Fruit fly (Drosophila melanogaster) whole organism, pupa: ENCODE data around the gene caup.

Source experiments
- CG14655 ChIP-seq: fragments of 200-800 bp; sonication (Bioruptor generic); optimal IDR thresholded peaks from 3 replicates; lab custom pipeline; 2017; ENCODE audit warnings: mild to moderate bottlenecking, missing biosample characterization, missing genetic modification reagents, missing genetic modification characterization
- CG17806 ChIP-seq: fragments of 200-800 bp; sonication (Bioruptor generic); optimal IDR thresholded peaks from 2 replicates; lab custom pipeline; 2018; ENCODE audit warnings: missing biosample characterization, mild to moderate bottlenecking, missing genetic modification characterization, moderate library complexity
- CG32121 ChIP-seq: fragments of 200-800 bp; sonication (Bioruptor generic); IDR thresholded peaks from 2 replicates; pipeline ENCODE4 v1.3.6; 2022; ENCODE audit warnings: missing biosample characterization, missing genetic modification characterization
- CG4496 ChIP-seq: fragments of 200-800 bp; sonication (Bioruptor generic); IDR thresholded peaks from 3 replicates; pipeline ENCODE4 v1.3.6; 2022; ENCODE audit warnings: missing biosample characterization, missing genetic modification characterization
- CG8301 ChIP-seq: fragments of 200-800 bp; sonication (Bioruptor generic); optimal IDR thresholded peaks from 2 replicates; lab custom pipeline; 2018; ENCODE audit warnings: missing biosample characterization, mild to moderate bottlenecking, missing genetic modification characterization
- D1 ChIP-seq: fragments of 200-800 bp; sonication (Bioruptor generic); optimal IDR thresholded peaks from 2 replicates; lab custom pipeline; 2018; ENCODE audit warnings: missing biosample characterization, mild to moderate bottlenecking, missing genetic modification characterization, moderate library complexity
- gl ChIP-seq: fragments of 200-800 bp; sonication (Bioruptor generic); optimal IDR thresholded peaks from 2 replicates; lab custom pipeline; 2018; ENCODE audit warnings: missing biosample characterization, mild to moderate bottlenecking, missing genetic modification characterization

DNA sequence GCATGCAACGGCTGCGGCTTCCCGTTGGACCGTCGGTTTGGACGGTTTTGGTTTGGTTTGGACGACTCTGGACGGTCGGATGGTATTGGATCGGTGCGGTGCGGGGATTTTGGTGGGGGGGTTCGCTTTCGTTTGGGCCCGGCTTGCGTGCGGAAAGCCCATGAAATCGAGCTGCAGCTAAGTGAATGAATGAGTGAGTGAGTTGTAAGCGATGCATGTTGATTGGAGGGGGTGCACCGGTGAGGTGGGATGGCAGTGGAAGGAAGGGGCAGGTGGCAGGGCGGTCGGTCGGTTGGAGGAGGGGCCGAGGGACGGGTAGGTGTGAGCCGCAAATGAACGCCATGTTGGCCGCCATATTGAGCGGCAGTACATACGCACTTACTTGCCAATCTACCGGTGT is 18.7 kb upstream of the caup start:
- TF ChIP-seq gl (tag; lab: Kevin White, UChicago) (no peak), CG14655 (GFP tag; lab: Kevin White, UChicago) (no peak), CG8301 (tag; lab: Kevin White, UChicago) (no peak), D1 (no peak), CG17806 (tag; lab: Kevin White, UChicago) (no peak), CG32121 (GFP tag; lab: Robert Waterston, UW) (no peak), CG4496 (no peak)
